Fruit fly (Drosophila melanogaster): ENCODE data around the gene IP3K2.
A peak's percentile ranks its signal among the peaks of the same experiment; 100 is the strongest.

IP3K2 gene

dm6 chrX:13329572-13330046 lies 26.2 kb downstream of the IP3K2 start, which contains the start of gene Prx2 (continued):
- TF ChIP-seq CG6272 (GFP tag; IDR thresholded peaks at IDR 0.05): peak; percentile 15; the same call in 1 of the 2 replicates
- peak in 1 of 2 experiments; percentile 23 for TF ChIP-seq Trl (optimal IDR thresholded peaks at IDR 0.05)
- TF ChIP-seq Trl (GFP tag; optimal IDR thresholded peaks at IDR 0.05): no peak
- no peak for TF ChIP-seq CG6813 (GFP tag; optimal IDR thresholded peaks at IDR 0.05)
- TF ChIP-seq pho (GFP tag; optimal IDR thresholded peaks at IDR 0.05): peak; percentile 1
- no peak for TF ChIP-seq Max (GFP tag; optimal IDR thresholded peaks at IDR 0.05)
- no peak for TF ChIP-seq CG18262 (tag; optimal IDR thresholded peaks at IDR 0.05)
- no peak for TF ChIP-seq vfl (GFP tag; optimal IDR thresholded peaks at IDR 0.05)
- TF ChIP-seq Optix (GFP tag; IDR thresholded peaks at IDR 0.05): no peak
- TF ChIP-seq sens (GFP tag): peak; percentile 8
- no peak for TF ChIP-seq CG8924 (tag; optimal IDR thresholded peaks at IDR 0.05)
- no peak for TF ChIP-seq CG8281 (tag; optimal IDR thresholded peaks at IDR 0.05)
- TF ChIP-seq CG5953 (GFP tag; IDR thresholded peaks at IDR 0.05): no peak
- TF ChIP-seq gro (GFP tag; optimal IDR thresholded peaks at IDR 0.05): peak; percentile 54
- TF ChIP-seq shn (GFP tag; optimal IDR thresholded peaks at IDR 0.05): no peak
- TF ChIP-seq chinmo (GFP tag; IDR thresholded peaks at IDR 0.05; ENCODE audit: partially characterized antibody): peak; percentile 85; the same call in 2 of the 4 replicates
- no peak for TF ChIP-seq CG4328 (GFP tag; optimal IDR thresholded peaks at IDR 0.05)
- TF ChIP-seq knrl (GFP tag; IDR thresholded peaks at IDR 0.05; ENCODE audit: partially characterized antibody): peak; percentile 77
- TF ChIP-seq slp2 (GFP tag; optimal IDR thresholded peaks at IDR 0.05): no peak
- no peak for TF ChIP-seq CG3726 (GFP tag; IDR thresholded peaks at IDR 0.05)
- TF ChIP-seq CG9797 (GFP tag; optimal IDR thresholded peaks at IDR 0.05): peak; percentile 46
- TF ChIP-seq Spps (tag; optimal IDR thresholded peaks at IDR 0.05): no peak
- peak; percentile 11 for TF ChIP-seq CG3163 (GFP tag; optimal IDR thresholded peaks at IDR 0.05)
- peak; percentile 91 for TF ChIP-seq rib (GFP tag; IDR thresholded peaks at IDR 0.05)
- peak; percentile 68; the same call in 1 of the 3 replicates for TF ChIP-seq CG7963 (GFP tag; IDR thresholded peaks at IDR 0.05; ENCODE audit: partially characterized antibody)
- 0 out of 2 replicates have a peak, but pooled peaks have one; percentile 23 for TF ChIP-seq klu (GFP tag; IDR thresholded peaks at IDR 0.05)
- TF ChIP-seq unc-4 (GFP tag; IDR thresholded peaks at IDR 0.05; ENCODE audit: partially characterized antibody): peak; percentile 83
- peak; percentile 38 for TF ChIP-seq lab (GFP tag; optimal IDR thresholded peaks at IDR 0.05)
- no peak for TF ChIP-seq crol (GFP tag; IDR thresholded peaks at IDR 0.05)
- TF ChIP-seq Awh (GFP tag; IDR thresholded peaks at IDR 0.05): no peak
- peak; percentile 24 for TF ChIP-seq stwl (tag; optimal IDR thresholded peaks at IDR 0.05)
- TF ChIP-seq Oaz (GFP tag; IDR thresholded peaks at IDR 0.05): no peak
- peak; percentile 7 for TF ChIP-seq CG2712 (tag; optimal IDR thresholded peaks at IDR 0.05)
- 0 out of 2 replicates have a peak, but pooled peaks have one; percentile 13 for TF ChIP-seq CG6689 (GFP tag; IDR thresholded peaks at IDR 0.05)
- peak; percentile 49 for TF ChIP-seq mirr (GFP tag; optimal IDR thresholded peaks at IDR 0.05)
- TF ChIP-seq CG10654 (GFP tag; optimal IDR thresholded peaks at IDR 0.05): no peak
- TF ChIP-seq sim (GFP tag; IDR thresholded peaks at IDR 0.05): no peak
- TF ChIP-seq CG14441 (GFP tag; IDR thresholded peaks at IDR 0.05): 0 out of 2 replicates have a peak, but pooled peaks have one; percentile 15
- peak; percentile 74 for TF ChIP-seq slbo (GFP tag; IDR thresholded peaks at IDR 0.05)
- peak; percentile 93 for TF ChIP-seq E2f2 (GFP tag; IDR thresholded peaks at IDR 0.05)
- peak; percentile 64; the same call in 2 of the 3 replicates for TF ChIP-seq mld (GFP tag; IDR thresholded peaks at IDR 0.05; ENCODE audit: partially characterized antibody)
- TF ChIP-seq vnd (GFP tag; IDR thresholded peaks at IDR 0.05; ENCODE audit: partially characterized antibody): peak; percentile 71
- no peak for TF ChIP-seq CG7372 (GFP tag; IDR thresholded peaks at IDR 0.05)
- peak; percentile 67 for TF ChIP-seq Sry-δ (GFP tag; optimal IDR thresholded peaks at IDR 0.05)
- no peak for TF ChIP-seq CG18764 (GFP tag; optimal IDR thresholded peaks at IDR 0.05)
- TF ChIP-seq gem (tag; optimal IDR thresholded peaks at IDR 0.05): peak; percentile 17
- peak; percentile 71; the same call in 1 of the 2 replicates for TF ChIP-seq inv (GFP tag; IDR thresholded peaks at IDR 0.05; ENCODE audit: partially characterized antibody)
- TF ChIP-seq CG3847 (GFP tag; IDR thresholded peaks at IDR 0.05): peak; percentile 48
- peak; percentile 32; the same call in 1 of the 2 replicates for TF ChIP-seq sob (GFP tag; IDR thresholded peaks at IDR 0.05)
- peak; percentile 55 for TF ChIP-seq CG18599 (GFP tag; optimal IDR thresholded peaks at IDR 0.05)
- TF ChIP-seq MBD-R2 (GFP tag; IDR thresholded peaks at IDR 0.05): peak; percentile 53

Measured in whole organism, embryonic.